Worm (Caenorhabditis elegans) whole organism, mixed stage, embryonic: ENCODE results near the gene ama-1.

Experiments
- M03D4.4 ChIP-seq: sonication (generic microtip); optimal IDR thresholded peaks from 2 replicates; lab custom pipeline; 2017; ENCODE audit warnings: mild to moderate bottlenecking, missing genetic modification characterization, missing compliant biosample characterization
- bed-3 ChIP-seq: fragments of 200-800 bp; sonication (Bioruptor generic); optimal IDR thresholded peaks from 3 replicates; lab custom pipeline; 2018; ENCODE audit warnings: mild to moderate bottlenecking, missing genetic modification characterization, moderate library complexity, missing compliant biosample characterization
- blmp-1 ChIP-seq: fragments of 150-350 bp; optimal IDR thresholded peaks from 2 replicates; lab custom pipeline; 2014; ENCODE audit warnings: missing biosample characterization, missing genetic modification characterization
- ceh-39 ChIP-seq: fragments of 150-350 bp; optimal IDR thresholded peaks from 2 replicates; lab custom pipeline; 2014; ENCODE audit warnings: missing biosample characterization, missing genetic modification characterization
- ceh-43 ChIP-seq: fragments of 200-800 bp; sonication (Bioruptor generic); optimal IDR thresholded peaks from 2 replicates; lab custom pipeline; 2018; ENCODE audit warnings: mild to moderate bottlenecking, missing genetic modification characterization, moderate library complexity, missing compliant biosample characterization
- ces-1 ChIP-seq: fragments of 150-350 bp; optimal IDR thresholded peaks from 2 replicates; lab custom pipeline; 2014; ENCODE audit warnings: missing biosample characterization, missing genetic modification reagents, missing genetic modification characterization
- cnd-1 ChIP-seq: fragments of 200-800 bp; sonication (Bioruptor generic); optimal IDR thresholded peaks from 2 replicates; lab custom pipeline; 2018; ENCODE audit warnings: mild to moderate bottlenecking, missing genetic modification characterization, missing compliant biosample characterization
- drap-1 ChIP-seq: fragments of 200-800 bp; sonication (Bioruptor generic); optimal IDR thresholded peaks from 3 replicates; lab custom pipeline; 2018; ENCODE audit warnings: mild to moderate bottlenecking, missing genetic modification characterization, missing compliant biosample characterization
- elt-1 ChIP-seq: sonication (generic microtip); optimal IDR thresholded peaks from 2 replicates; lab custom pipeline; 2017; ENCODE audit warnings: missing genetic modification characterization, mild to moderate bottlenecking, missing compliant biosample characterization, antibody characterized with exemption, moderate library complexity, borderline replicate concordance; ENCODE audit not compliant: insufficient read depth
- flh-1 ChIP-seq: fragments of 200-800 bp; sonication (Bioruptor generic); optimal IDR thresholded peaks from 2 replicates; lab custom pipeline; 2018; ENCODE audit warnings: mild to moderate bottlenecking, missing genetic modification characterization, moderate library complexity, missing compliant biosample characterization
- ham-2 ChIP-seq: fragments of 200-800 bp; sonication (Bioruptor generic); optimal IDR thresholded peaks from 2 replicates; lab custom pipeline; 2018; ENCODE audit warnings: mild to moderate bottlenecking, missing genetic modification characterization, missing compliant biosample characterization
- hlh-1 ChIP-seq: fragments of 150-350 bp; optimal IDR thresholded peaks from 2 replicates; lab custom pipeline; 2014; ENCODE audit warnings: missing biosample characterization, missing genetic modification reagents, missing genetic modification characterization
- lin-32 ChIP-seq: fragments of 200-800 bp; sonication (Bioruptor generic); optimal IDR thresholded peaks from 2 replicates; lab custom pipeline; 2018; ENCODE audit warnings: mild to moderate bottlenecking, missing genetic modification characterization, missing compliant biosample characterization
- lsy-2 ChIP-seq: fragments of 150-350 bp; optimal IDR thresholded peaks from 2 replicates; lab custom pipeline; 2014; ENCODE audit warnings: missing biosample characterization, missing genetic modification characterization
- mab-5 ChIP-seq: fragments of 150-350 bp; optimal IDR thresholded peaks from 2 replicates; lab custom pipeline; 2014; ENCODE audit warnings: missing biosample characterization, missing genetic modification characterization
- mep-1 ChIP-seq: fragments of 150-350 bp; optimal IDR thresholded peaks from 2 replicates; lab custom pipeline; 2017; ENCODE audit warnings: missing biosample characterization, missing genetic modification reagents, missing genetic modification characterization, inconsistent platforms
- mls-2 ChIP-seq: sonication (generic microtip); optimal IDR thresholded peaks from 2 replicates; lab custom pipeline; 2016; ENCODE audit warnings: mild to moderate bottlenecking, missing genetic modification characterization, moderate library complexity, missing compliant biosample characterization
- nhr-12 ChIP-seq: fragments of 150-350 bp; optimal IDR thresholded peaks from 2 replicates; lab custom pipeline; 2014; ENCODE audit warnings: missing biosample characterization, missing genetic modification characterization
- nhr-2 ChIP-seq: fragments of 150-350 bp; optimal IDR thresholded peaks from 2 replicates; lab custom pipeline; 2014; ENCODE audit warnings: missing biosample characterization, missing genetic modification characterization
- nhr-237 ChIP-seq: fragments of 150-350 bp; optimal IDR thresholded peaks from 2 replicates; lab custom pipeline; 2014; ENCODE audit warnings: missing biosample characterization, missing genetic modification characterization
- nhr-28 ChIP-seq: fragments of 150-350 bp; optimal IDR thresholded peaks from 2 replicates; lab custom pipeline; 2014; ENCODE audit warnings: missing biosample characterization, missing genetic modification characterization
- nhr-76 ChIP-seq: sonication (generic microtip); optimal IDR thresholded peaks from 2 replicates; lab custom pipeline; 2017; ENCODE audit warnings: missing biosample characterization, missing genetic modification characterization
- pha-4 ChIP-seq: fragments of 150-350 bp; optimal IDR thresholded peaks from 2 replicates; lab custom pipeline; 2018; ENCODE audit warnings: missing biosample characterization, missing genetic modification reagents, missing genetic modification characterization
- sem-2 ChIP-seq: fragments of 200-800 bp; sonication (Bioruptor generic); optimal IDR thresholded peaks from 2 replicates; lab custom pipeline; 2018; ENCODE audit warnings: mild to moderate bottlenecking, missing genetic modification characterization, missing compliant biosample characterization
- snpc-4 ChIP-seq: fragments of 150-350 bp; optimal IDR thresholded peaks from 2 replicates; lab custom pipeline; 2014; ENCODE audit warnings: missing biosample characterization, missing genetic modification characterization
- sptf-1 ChIP-seq: sonication (generic microtip); optimal IDR thresholded peaks from 2 replicates; lab custom pipeline; 2017; ENCODE audit warnings: mild to moderate bottlenecking, missing genetic modification characterization, moderate library complexity, missing compliant biosample characterization
- tbx-8 ChIP-seq: fragments of 200-800 bp; sonication (Bioruptor generic); optimal IDR thresholded peaks from 2 replicates; lab custom pipeline; 2018; ENCODE audit warnings: mild to moderate bottlenecking, missing genetic modification characterization, moderate library complexity, missing compliant biosample characterization
- unc-120 ChIP-seq: sonication (generic microtip); optimal IDR thresholded peaks from 2 replicates; lab custom pipeline; 2017; ENCODE audit warnings: missing genetic modification characterization, missing compliant biosample characterization; ENCODE audit not compliant: poor library complexity, severe bottlenecking
- unc-39 ChIP-seq: fragments of 150-350 bp; optimal IDR thresholded peaks from 2 replicates; lab custom pipeline; 2014; ENCODE audit warnings: missing biosample characterization, missing genetic modification characterization
- zip-8 ChIP-seq: fragments of 150-350 bp; optimal IDR thresholded peaks from 2 replicates; lab custom pipeline; 2014; ENCODE audit warnings: missing biosample characterization, missing genetic modification characterization

The ama-1 gene

ce11 chrIV:4265951-4266350, 18.1 kb downstream of the ama-1 start:
- no peak for TF ChIP-seq cnd-1 (tag; lab: Kevin White, UChicago)
- no peak for TF ChIP-seq ceh-39 (tag; lab: Kevin White, UChicago)
- TF ChIP-seq tbx-8 (GFP tag; lab: Kevin White, UChicago): no peak
- TF ChIP-seq mab-5 (tag; lab: Kevin White, UChicago): no peak
- no peak for TF ChIP-seq mep-1
- TF ChIP-seq ceh-43 (GFP tag; lab: Kevin White, UChicago): no peak
- no peak for TF ChIP-seq nhr-2 (tag; lab: Kevin White, UChicago)
- no peak for TF ChIP-seq zip-8 (tag; lab: Kevin White, UChicago)
- TF ChIP-seq unc-120 (tag; lab: Kevin White, UChicago): no peak
- TF ChIP-seq lin-32 (GFP tag; lab: Kevin White, UChicago): no peak
- TF ChIP-seq lsy-2 (tag; lab: Kevin White, UChicago): no peak
- TF ChIP-seq, all 35 proteins: peak for 0

DNA sequence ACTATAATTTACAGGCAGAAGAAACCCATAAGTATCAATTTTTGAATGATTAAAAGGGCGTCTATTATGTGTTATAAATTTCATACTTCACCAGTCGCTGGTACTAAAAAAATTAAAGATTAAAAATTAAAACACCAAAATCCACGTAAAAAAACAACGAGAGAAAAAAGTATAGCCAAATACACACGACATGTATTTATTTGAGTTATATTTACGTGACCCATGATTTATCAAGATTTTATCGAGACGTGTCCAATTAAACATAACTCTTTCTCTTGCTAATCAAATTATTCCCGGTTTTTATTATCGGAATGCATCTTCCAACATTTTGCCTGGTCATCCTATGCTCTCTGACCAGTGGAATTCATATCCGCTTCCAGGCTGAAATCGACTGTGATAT, 19.4 kb downstream of the ama-1 start, which contains the start of gene F36A4.4:
F36A4.4 (plus strand) TSS at position 301 of the 400 bp plus-strand sequence.
- TF ChIP-seq flh-1 (GFP tag; lab: Kevin White, UChicago): no peak
- no peak for TF ChIP-seq tbx-8 (GFP tag; lab: Kevin White, UChicago)

DNA sequence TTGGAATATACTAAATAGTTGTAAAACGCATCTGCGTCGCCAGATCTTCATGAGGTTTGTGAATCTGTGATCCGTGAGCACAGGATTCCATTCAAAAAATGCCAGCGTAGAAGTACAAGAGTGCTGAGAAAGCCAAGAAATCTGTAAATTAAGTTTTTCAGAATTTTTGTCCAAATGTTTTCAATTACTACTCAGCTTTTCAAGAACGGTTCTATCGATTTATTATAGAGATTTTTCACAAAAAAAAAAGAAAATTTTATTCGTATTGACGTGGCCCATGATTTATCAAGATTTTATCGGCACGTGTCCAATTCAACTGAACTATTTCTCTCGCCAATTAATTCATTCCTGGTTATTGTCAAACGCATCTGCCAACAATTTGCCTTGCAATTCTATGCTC, 21.4 kb downstream of the ama-1 start, which contains the start of gene F36A4.3:
F36A4.3 (plus strand) TSS at position 301 of the 400 bp plus-strand sequence.
- TF ChIP-seq lin-32 (GFP tag; lab: Kevin White, UChicago) (no peak), sptf-1 (tag; lab: Kevin White, UChicago) (no peak), pha-4 (tag; lab: Kevin White, UChicago) (no peak), mls-2 (tag; lab: Kevin White, UChicago) (no peak), lsy-2 (tag; lab: Kevin White, UChicago) (no peak), mab-5 (tag; lab: Kevin White, UChicago) (no peak), ham-2 (GFP tag; lab: Kevin White, UChicago) (no peak), tbx-8 (GFP tag; lab: Kevin White, UChicago) (no peak), cnd-1 (tag; lab: Kevin White, UChicago) (no peak), nhr-12 (no peak), M03D4.4 (no peak), elt-1 (tag; lab: Kevin White, UChicago) (no peak), unc-39 (tag; lab: Kevin White, UChicago) (no peak), nhr-237 (no peak), hlh-1 (tag; lab: Kevin White, UChicago) (no peak)

- TF ChIP-seq snpc-4 (no peak), lsy-2 (tag; lab: Kevin White, UChicago) (no peak), mep-1 (no peak), blmp-1 (tag; lab: Kevin White, UChicago) (no peak), zip-8 (tag; lab: Kevin White, UChicago) (no peak), ham-2 (GFP tag; lab: Kevin White, UChicago) (no peak), nhr-12 (no peak)
Measured at ce11 chrIV:4270925-4271324, 23.1 kb downstream of the ama-1 start, which contains the start of gene F36A4.2. Gene F36A4.2, plus strand, starts transcription at chrIV:4271225.

DNA sequence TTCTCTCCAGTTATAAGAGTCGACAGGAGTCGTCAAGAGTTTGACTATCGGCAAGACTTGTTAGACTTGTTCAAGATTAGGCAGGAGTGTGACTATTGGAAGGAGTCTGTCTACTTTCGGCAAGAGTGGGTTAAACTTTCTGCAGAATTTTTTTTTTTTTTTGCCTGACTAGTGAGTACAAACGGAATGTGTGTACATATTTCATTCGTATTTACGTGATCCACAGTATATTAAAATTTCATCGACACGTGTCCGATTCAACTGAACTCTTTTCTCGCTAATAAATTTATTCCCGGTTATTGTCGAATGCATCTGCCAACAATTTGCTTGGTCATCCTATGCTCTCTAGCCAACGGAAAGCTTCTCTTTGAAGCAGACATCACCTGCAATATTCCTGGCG, 24.3 kb downstream of the ama-1 start, which contains the start of gene F36A4.1:
F36A4.1 (plus strand) TSS at position 301 of the 400 bp plus-strand sequence.
- TF ChIP-seq ceh-43 (GFP tag; lab: Kevin White, UChicago) (no peak), drap-1 (GFP tag; lab: Kevin White, UChicago) (no peak), M03D4.4 (no peak), nhr-237 (no peak), flh-1 (GFP tag; lab: Kevin White, UChicago) (no peak), lin-32 (GFP tag; lab: Kevin White, UChicago) (no peak), ham-2 (GFP tag; lab: Kevin White, UChicago) (no peak)
- TF ChIP-seq, all 35 proteins: peak for 0

ce11 chrIV:4277694-4278093, 29.8 kb downstream of the ama-1 start, which contains the start of gene nhr-78:
Gene nhr-78, minus strand, starts transcription at chrIV:4277875.
- TF ChIP-seq zip-8 (tag; lab: Kevin White, UChicago) (no peak), sem-2 (GFP tag; lab: Kevin White, UChicago) (no peak), nhr-76 (tag; lab: Kevin White, UChicago) (no peak), flh-1 (GFP tag; lab: Kevin White, UChicago) (no peak), unc-120 (tag; lab: Kevin White, UChicago) (no peak), ces-1 (GFP tag; lab: Kevin White, UChicago) (no peak), unc-39 (tag; lab: Kevin White, UChicago) (no peak), mab-5 (tag; lab: Kevin White, UChicago) (no peak), bed-3 (no peak), M03D4.4 (no peak), mep-1 (no peak), ham-2 (GFP tag; lab: Kevin White, UChicago) (no peak), lsy-2 (tag; lab: Kevin White, UChicago) (no peak), nhr-28 (no peak)
